Fruit fly (Drosophila melanogaster) whole organism, embryonic: ENCODE measurements around the gene CG13297.

Experiments used
- CG10274 ChIP-seq: fragments of 200-800 bp; sonication (Bioruptor generic); optimal IDR thresholded peaks from 3 replicates; lab custom pipeline; 2017; ENCODE audit warnings: missing biosample characterization, mild to moderate bottlenecking, missing genetic modification characterization
- CG10543 ChIP-seq: fragments of 200-800 bp; sonication (Bioruptor generic); optimal IDR thresholded peaks from 3 replicates; lab custom pipeline; 2017; ENCODE audit warnings: missing biosample characterization, mild to moderate bottlenecking, missing genetic modification characterization, moderate library complexity
- CG11504 ChIP-seq: fragments of 200-800 bp; sonication (Bioruptor generic); optimal IDR thresholded peaks from 3 replicates; lab custom pipeline; 2019; ENCODE audit warnings: missing biosample characterization, mild to moderate bottlenecking, missing genetic modification characterization, moderate library complexity
- CG11560 ChIP-seq: fragments of 200-800 bp; sonication (Bioruptor generic); IDR thresholded peaks from 3 replicates; pipeline ENCODE4 v1.3.6; 2022; ENCODE audit warnings: missing biosample characterization, missing genetic modification characterization
- CG11695 ChIP-seq: fragments of 200-800 bp; sonication (Bioruptor generic); IDR thresholded peaks from 3 replicates; pipeline ENCODE4 v1.3.6; 2022; ENCODE audit warnings: missing biosample characterization, missing genetic modification characterization
- CG12769 ChIP-seq: fragments of 200-800 bp; sonication (Bioruptor generic); optimal IDR thresholded peaks from 2 replicates; lab custom pipeline; 2019; ENCODE audit warnings: missing biosample characterization, mild to moderate bottlenecking, missing genetic modification characterization, moderate library complexity
- CG13287 ChIP-seq: fragments of 200-800 bp; sonication (Bioruptor generic); IDR thresholded peaks from 2 replicates; pipeline ENCODE4 v1.3.6; 2022; ENCODE audit warnings: missing biosample characterization, missing genetic modification characterization; ENCODE audit not compliant: partially characterized antibody
- CG14014 ChIP-seq: fragments of 200-800 bp; sonication (Bioruptor generic); IDR thresholded peaks from 2 replicates; pipeline ENCODE4 v1.3.6; 2022; ENCODE audit warnings: missing biosample characterization, missing genetic modification characterization
- CG14441 ChIP-seq: fragments of 200-800 bp; sonication (Bioruptor generic); IDR thresholded peaks from 2 replicates; pipeline ENCODE4 v1.3.6; 2022; ENCODE audit warnings: missing biosample characterization, missing genetic modification characterization
- CG2678 ChIP-seq: fragments of 200-800 bp; sonication (Bioruptor generic); optimal IDR thresholded peaks from 3 replicates; lab custom pipeline; 2019; ENCODE audit warnings: missing biosample characterization, mild to moderate bottlenecking, missing genetic modification characterization, moderate library complexity
- CG30403 ChIP-seq: fragments of 200-800 bp; sonication (Bioruptor generic); optimal IDR thresholded peaks from 3 replicates; lab custom pipeline; 2016; ENCODE audit warnings: missing biosample characterization, missing genetic modification characterization
- CG31441 ChIP-seq: fragments of 200-800 bp; sonication (Bioruptor generic); IDR thresholded peaks from 2 replicates; pipeline ENCODE4 v1.3.6; 2022; ENCODE audit warnings: missing biosample characterization, missing genetic modification characterization
- CG7357 ChIP-seq: fragments of 200-800 bp; sonication (Bioruptor generic); IDR thresholded peaks from 3 replicates; pipeline ENCODE4 v1.3.6; 2022; ENCODE audit warnings: missing biosample characterization, missing genetic modification characterization
- CG7556 ChIP-seq: fragments of 200-800 bp; sonication (Bioruptor generic); optimal IDR thresholded peaks from 2 replicates; lab custom pipeline; 2017; ENCODE audit warnings: missing biosample characterization, mild to moderate bottlenecking, missing genetic modification characterization
- CG7839 ChIP-seq: fragments of 200-800 bp; sonication (Bioruptor generic); optimal IDR thresholded peaks from 3 replicates; lab custom pipeline; 2018; ENCODE audit warnings: missing biosample characterization, mild to moderate bottlenecking, missing genetic modification characterization, moderate library complexity
- CG8290 ChIP-seq, 3 experiments: fragments of 200-800 bp; sonication (Bioruptor generic); optimal IDR thresholded peaks; 2 replicates each; lab custom pipeline; 2016 to 2019; ENCODE audit warnings: missing biosample characterization in 3 of 3, missing genetic modification characterization in 3 of 3, mild to moderate bottlenecking in 2 of 3, moderate library complexity in 1 of 3
- CG8388 ChIP-seq: fragments of 200-800 bp; sonication (Bioruptor generic); optimal IDR thresholded peaks from 2 replicates; lab custom pipeline; 2019; ENCODE audit warnings: missing biosample characterization, mild to moderate bottlenecking, missing genetic modification characterization, moderate library complexity
- CG9932 ChIP-seq: fragments of 200-800 bp; sonication (Bioruptor generic); IDR thresholded peaks from 2 replicates; pipeline ENCODE4 v1.3.6; 2022; ENCODE audit warnings: missing biosample characterization, missing genetic modification characterization
- Dip3 ChIP-seq: fragments of 200-800 bp; sonication (Bioruptor generic); optimal IDR thresholded peaks from 3 replicates; lab custom pipeline; 2016; ENCODE audit warnings: missing biosample characterization, missing genetic modification characterization
- Hr51 ChIP-seq, 2 experiments: fragments of 200-800 bp; sonication (Bioruptor generic); optimal IDR thresholded peaks; 2 replicates in 1 of 2; 3 replicates in 1 of 2; lab custom pipeline; 2016 to 2018; ENCODE audit warnings: missing biosample characterization in 2 of 2, missing genetic modification characterization in 2 of 2, mild to moderate bottlenecking in 1 of 2, moderate library complexity in 1 of 2
- Lpt ChIP-seq: fragments of >200 bp; optimal IDR thresholded peaks from 2 replicates; lab custom pipeline; 2018; ENCODE audit warnings: missing biosample characterization, missing genetic modification characterization
- Med ChIP-seq: fragments of 200-800 bp; sonication (Bioruptor generic); peaks from one replicate; lab custom pipeline; 2016; ENCODE audit warnings: missing biosample characterization, missing genetic modification characterization, mild to moderate bottlenecking, inconsistent platforms, moderate library complexity
- Nf-YA ChIP-seq: fragments of 200-800 bp; sonication (Bioruptor generic); IDR thresholded peaks from 2 replicates; pipeline ENCODE4 v1.3.6; 2022; ENCODE audit warnings: missing biosample characterization, missing genetic modification characterization
- Nf-YB ChIP-seq: fragments of 200-800 bp; sonication (Bioruptor generic); optimal IDR thresholded peaks from 3 replicates; lab custom pipeline; 2019; ENCODE audit warnings: missing biosample characterization, mild to moderate bottlenecking, missing genetic modification characterization, moderate library complexity
- Oli ChIP-seq: fragments of 200-800 bp; sonication (Bioruptor generic); optimal IDR thresholded peaks from 2 replicates; lab custom pipeline; 2018; ENCODE audit warnings: missing biosample characterization, mild to moderate bottlenecking, missing genetic modification characterization, moderate library complexity
- chinmo ChIP-seq: fragments of 200-800 bp; sonication (Bioruptor generic); IDR thresholded peaks from 4 replicates; pipeline ENCODE4 v1.3.6; 2022; ENCODE audit warnings: missing biosample characterization, missing genetic modification characterization; ENCODE audit not compliant: partially characterized antibody
- dmrt99B ChIP-seq: fragments of 200-800 bp; sonication (Bioruptor generic); optimal IDR thresholded peaks from 2 replicates; lab custom pipeline; 2018; ENCODE audit warnings: missing biosample characterization, mild to moderate bottlenecking, missing genetic modification characterization, moderate library complexity
- dysf ChIP-seq: fragments of 200-800 bp; sonication (Bioruptor generic); IDR thresholded peaks from 3 replicates; pipeline ENCODE4 v1.3.6; 2022; ENCODE audit warnings: missing biosample characterization, missing genetic modification characterization
- exex ChIP-seq: fragments of 200-800 bp; sonication (Bioruptor generic); optimal IDR thresholded peaks from 4 replicates; lab custom pipeline; 2018; ENCODE audit warnings: missing biosample characterization, mild to moderate bottlenecking, missing genetic modification characterization, moderate library complexity
- fd64A ChIP-seq: fragments of 200-800 bp; sonication (Bioruptor generic); optimal IDR thresholded peaks from 3 replicates; lab custom pipeline; 2018; ENCODE audit warnings: missing biosample characterization, mild to moderate bottlenecking, missing genetic modification characterization
- gem ChIP-seq: fragments of 200-800 bp; sonication (Bioruptor generic); optimal IDR thresholded peaks from 2 replicates; lab custom pipeline; 2019; ENCODE audit warnings: missing biosample characterization, mild to moderate bottlenecking, missing genetic modification characterization, moderate library complexity
- grau ChIP-seq: fragments of 200-800 bp; optimal IDR thresholded peaks from 3 replicates; lab custom pipeline; 2019; ENCODE audit warnings: missing biosample characterization, mild to moderate bottlenecking, missing genetic modification characterization, moderate library complexity
- her ChIP-seq: fragments of 200-800 bp; sonication (Bioruptor generic); optimal IDR thresholded peaks from 2 replicates; lab custom pipeline; 2016; ENCODE audit warnings: missing biosample characterization, missing genetic modification characterization
- ind ChIP-seq: fragments of 200-800 bp; sonication (Bioruptor generic); optimal IDR thresholded peaks from 3 replicates; lab custom pipeline; 2016; ENCODE audit warnings: missing biosample characterization, missing genetic modification characterization
- lola ChIP-seq, 3 experiments: fragments of >200 bp in 2 of 3; fragments of 200-800 bp in 1 of 3; sonication (Bioruptor generic) in 1 of 3; optimal IDR thresholded peaks; 2 replicates each; lab custom pipeline; 2017 to 2019; ENCODE audit warnings: missing biosample characterization in 3 of 3, missing genetic modification characterization in 3 of 3, mild to moderate bottlenecking in 1 of 3, moderate library complexity in 1 of 3
- nau ChIP-seq: fragments of 200-800 bp; sonication (Bioruptor generic); optimal IDR thresholded peaks from 3 replicates; lab custom pipeline; 2017; ENCODE audit warnings: missing biosample characterization, mild to moderate bottlenecking, missing genetic modification characterization, missing genetic modification reagents
- otp ChIP-seq: fragments of 200-800 bp; sonication (Bioruptor generic); IDR thresholded peaks from 3 replicates; pipeline ENCODE4, ENCODE4 v1.3.6; 2022; ENCODE audit warnings: missing biosample characterization, missing genetic modification characterization
- pros ChIP-seq: fragments of 200-800 bp; sonication (Bioruptor generic); optimal IDR thresholded peaks from 3 replicates; lab custom pipeline; 2019; ENCODE audit warnings: missing biosample characterization, mild to moderate bottlenecking, missing genetic modification characterization, moderate library complexity
- row ChIP-seq: fragments of 200-800 bp; sonication (Bioruptor generic); IDR thresholded peaks from 3 replicates; pipeline ENCODE4 v1.3.6; 2022; ENCODE audit warnings: missing biosample characterization, missing genetic modification characterization
- sd ChIP-seq: fragments of 200-800 bp; sonication (Bioruptor generic); optimal IDR thresholded peaks from 3 replicates; lab custom pipeline; 2018; ENCODE audit warnings: missing biosample characterization, mild to moderate bottlenecking, missing genetic modification characterization, moderate library complexity
- slbo ChIP-seq: fragments of 200-800 bp; sonication (Bioruptor generic); IDR thresholded peaks from 2 replicates; pipeline ENCODE4 v1.3.6; 2022; ENCODE audit warnings: missing biosample characterization, missing genetic modification characterization
- tgo ChIP-seq: fragments of 200-800 bp; sonication (Bioruptor generic); IDR thresholded peaks from 3 replicates; pipeline ENCODE4 v1.3.6; 2022; ENCODE audit warnings: missing biosample characterization, missing genetic modification characterization
- unpg ChIP-seq: fragments of 200-800 bp; sonication (Bioruptor generic); optimal IDR thresholded peaks from 3 replicates; lab custom pipeline; 2018; ENCODE audit warnings: missing biosample characterization, mild to moderate bottlenecking, missing genetic modification characterization, moderate library complexity

Gene CG13297

DNA sequence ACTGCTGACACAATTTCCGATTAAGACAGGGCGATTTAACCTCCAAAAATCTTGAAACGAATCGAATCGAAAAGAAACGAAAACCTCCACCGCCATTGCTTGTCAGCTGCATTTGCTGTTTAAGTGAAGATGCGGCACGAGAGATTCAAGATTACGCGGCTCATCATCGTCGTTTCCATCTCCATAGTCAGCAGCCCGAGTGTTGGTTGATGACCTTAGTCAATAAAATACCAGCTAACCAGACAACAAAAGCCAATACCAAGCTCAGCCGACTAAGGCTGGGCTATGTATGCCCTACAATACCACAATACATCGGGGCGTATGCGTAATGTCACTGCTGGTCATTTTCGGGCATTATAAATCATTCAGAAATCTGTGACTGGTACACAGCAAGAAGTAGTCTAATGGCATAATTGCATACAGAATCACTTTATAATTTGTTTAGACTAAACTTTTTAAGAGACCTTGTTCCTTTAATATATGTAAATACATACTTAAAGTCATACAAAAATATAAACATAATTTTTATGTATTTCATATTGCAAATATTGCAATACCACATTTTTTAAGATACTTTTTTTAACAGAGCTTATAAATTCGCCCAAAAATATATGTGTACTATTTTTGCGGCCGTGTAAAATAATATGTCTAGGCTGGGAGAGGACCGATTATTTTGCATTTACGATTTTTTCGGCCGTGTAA, 16.3 kb downstream of the CG13297 start (continued):
- TF ChIP-seq Hr51 (GFP tag; optimal IDR thresholded peaks at IDR 0.05; lab: Kevin White, UChicago) (peak in 1 of 2 experiments; percentile 47), gem (tag; lab: Kevin White, UChicago) (peak; percentile 52), nau (GFP tag; lab: Kevin White, UChicago) (no peak), unpg (GFP tag; lab: Kevin White, UChicago) (peak; percentile 0), Nf-YB (GFP tag; lab: Kevin White, UChicago) (no peak), lola (GFP tag; optimal IDR thresholded peaks at IDR 0.05; lab: Kevin White, UChicago) (no peak), slbo (GFP tag; lab: Robert Waterston, UW) (0 out of 2 replicates have a peak, but pooled peaks have one; percentile 10), CG11560 (no peak), CG11695 (0 out of 3 replicates have a peak, but pooled peaks have one; percentile 17), Med (GFP tag; lab: Kevin White, UChicago) (peak; percentile 8), CG10543 (no peak), CG7839 (tag; lab: Kevin White, UChicago) (peak; percentile 33), grau (tag; lab: Kevin White, UChicago) (peak; percentile 20), Oli (tag; lab: Kevin White, UChicago) (peak; percentile 33), fd64A (GFP tag; lab: Kevin White, UChicago) (no peak), dysf (GFP tag; lab: Robert Waterston, UW) (peak; percentile 45; the same call in 1 of the 3 replicates), otp (GFP tag; lab: Robert Waterston, UW) (0 out of 3 replicates have a peak, but pooled peaks have one; percentile 10), Dip3 (GFP tag; lab: Kevin White, UChicago) (no peak), CG14441 (GFP tag; lab: Robert Waterston, UW) (peak; percentile 24; the same call in 1 of the 2 replicates), CG13287 (GFP tag; lab: Robert Waterston, UW) (no peak), tgo (GFP tag; lab: Robert Waterston, UW) (peak; percentile 14; the same call in 1 of the 3 replicates), CG10274 (no peak), CG7357 (GFP tag; lab: Robert Waterston, UW) (no peak), dmrt99B (tag; lab: Kevin White, UChicago) (peak; percentile 18), CG12769 (tag; lab: Kevin White, UChicago) (peak; percentile 17), CG14014 (GFP tag; lab: Robert Waterston, UW) (no peak), pros (GFP tag; lab: Kevin White, UChicago) (peak; percentile 19), CG7556 (GFP tag; lab: Kevin White, UChicago) (peak; percentile 10), row (GFP tag; lab: Robert Waterston, UW) (0 out of 3 replicates have a peak, but pooled peaks have one; percentile 22), exex (tag; lab: Kevin White, UChicago) (no peak), CG9932 (GFP tag; lab: Robert Waterston, UW) (peak; percentile 39; the same call in 1 of the 2 replicates), CG2678 (tag; lab: Kevin White, UChicago) (peak; percentile 21), Nf-YA (GFP tag; lab: Robert Waterston, UW) (no peak), her (GFP tag; lab: Kevin White, UChicago) (no peak), CG31441 (GFP tag; lab: Robert Waterston, UW) (no peak), sd (tag; lab: Kevin White, UChicago) (peak; percentile 12), chinmo (GFP tag; lab: Robert Waterston, UW) (peak; percentile 82; the same call in 2 of the 4 replicates), Lpt (no peak), ind (GFP tag; lab: Kevin White, UChicago) (no peak), CG8388 (GFP tag; lab: Kevin White, UChicago) (no peak), CG11504 (tag; lab: Kevin White, UChicago) (peak; percentile 27), CG8290 (GFP tag; optimal IDR thresholded peaks at IDR 0.05; lab: Kevin White, UChicago) (no peak), CG8290 (tag; optimal IDR thresholded peaks at IDR 0.05; lab: Kevin White, UChicago) (peak in 1 of 2 experiments; percentile 35), CG30403 (GFP tag; lab: Kevin White, UChicago) (peak; percentile 2)
